Worm (Caenorhabditis elegans) whole organism, young adult: Measurements from ENCODE around the gene str-16.

Experiments used
- B0261.1 ChIP-seq: sonication (generic microtip); optimal IDR thresholded peaks from 2 replicates; lab custom pipeline; 2016; ENCODE audit warnings: mild to moderate bottlenecking, missing genetic modification characterization, moderate library complexity, missing compliant biosample characterization
- C17E4.6 ChIP-seq: fragments of 200-800 bp; sonication (Bioruptor generic); IDR thresholded peaks from 2 replicates; pipeline ENCODE4 v1.3.6; 2022; ENCODE audit warnings: missing genetic modification reagents, missing genetic modification characterization, missing compliant biosample characterization
- F37B4.10 ChIP-seq: fragments of 200-800 bp; sonication (Bioruptor generic); IDR thresholded peaks from 2 replicates; pipeline ENCODE4 v1.3.6; 2022; ENCODE audit warnings: missing genetic modification characterization, missing compliant biosample characterization
- Y79H2A.3 ChIP-seq: fragments of 200-800 bp; sonication (Bioruptor generic); conservative IDR thresholded peaks from 2 replicates; pipeline ENCODE4 v1.3.6; 2022; ENCODE audit warnings: missing genetic modification reagents, missing genetic modification characterization, missing compliant biosample characterization
- ama-1 ChIP-seq, 3 experiments: fragments of 150-350 bp in 1 of 3; sonication (generic microtip) in 2 of 3; optimal IDR thresholded peaks; 2 replicates each; lab custom pipeline; 2014 to 2018; ENCODE audit warnings: missing biosample characterization in 2 of 3, missing genetic modification characterization in 2 of 3, missing genetic modification reagents in 2 of 3
- atf-7 ChIP-seq: sonication (generic microtip); optimal IDR thresholded peaks from 2 replicates; lab custom pipeline; 2017; ENCODE audit warnings: mild to moderate bottlenecking, missing genetic modification characterization, missing compliant biosample characterization
- attf-6 ChIP-seq: fragments of 200-800 bp; sonication (Bioruptor generic); IDR thresholded peaks from 2 replicates; pipeline ENCODE4 v1.3.6; 2022; ENCODE audit warnings: missing genetic modification reagents, missing genetic modification characterization, missing compliant biosample characterization
- bed-2 ChIP-seq: fragments of 200-800 bp; sonication (Bioruptor generic); IDR thresholded peaks from 2 replicates; pipeline ENCODE4 v1.3.6; 2022; ENCODE audit warnings: missing genetic modification reagents, missing genetic modification characterization, missing compliant biosample characterization
- cebp-1 ChIP-seq, 2 experiments: fragments of 200-800 bp in 1 of 2; sonication (Bioruptor generic) in 1 of 2; sonication (generic microtip) in 1 of 2; IDR thresholded peaks in 1 of 2; optimal IDR thresholded peaks in 1 of 2; 2 replicates each; pipeline versions ENCODE4 v1.3.6 to Lab custom; 2017 to 2022; ENCODE audit warnings: missing compliant biosample characterization in 2 of 2, missing genetic modification characterization in 2 of 2, mild to moderate bottlenecking in 1 of 2, missing genetic modification reagents in 1 of 2, moderate library complexity in 1 of 2
- ceh-79 ChIP-seq: sonication (generic microtip); optimal IDR thresholded peaks from 2 replicates; lab custom pipeline; 2017; ENCODE audit warnings: mild to moderate bottlenecking, missing genetic modification characterization, missing compliant biosample characterization
- chd-7 ChIP-seq: sonication (generic microtip); optimal IDR thresholded peaks from 2 replicates; lab custom pipeline; 2016; ENCODE audit warnings: mild to moderate bottlenecking, missing genetic modification characterization, moderate library complexity, missing compliant biosample characterization
- dox-1 ChIP-seq: fragments of 200-800 bp; sonication (Bioruptor generic); IDR thresholded peaks from 2 replicates; pipeline ENCODE4 v1.3.6; 2022; ENCODE audit warnings: missing genetic modification reagents, missing genetic modification characterization, missing compliant biosample characterization
- egrh-3 ChIP-seq: fragments of 200-800 bp; sonication (Bioruptor generic); IDR thresholded peaks from 2 replicates; pipeline ENCODE4 v1.3.6; 2022; ENCODE audit warnings: missing genetic modification reagents, missing genetic modification characterization, missing compliant biosample characterization
- ets-4 ChIP-seq: fragments of 200-800 bp; sonication (Bioruptor generic); optimal IDR thresholded peaks from 2 replicates; lab custom pipeline; 2018; ENCODE audit warnings: mild to moderate bottlenecking, missing genetic modification characterization, missing compliant biosample characterization
- fkh-3 ChIP-seq: sonication (generic microtip); optimal IDR thresholded peaks from 2 replicates; lab custom pipeline; 2016; ENCODE audit warnings: mild to moderate bottlenecking, missing genetic modification characterization, missing compliant biosample characterization
- hmg-1.2 ChIP-seq: fragments of 200-800 bp; sonication (Bioruptor generic); IDR thresholded peaks from 2 replicates; pipeline ENCODE4 v1.3.6; 2022; ENCODE audit warnings: missing genetic modification reagents, missing genetic modification characterization, missing compliant biosample characterization
- lin-26 ChIP-seq: fragments of 200-800 bp; sonication (Bioruptor generic); IDR thresholded peaks from 2 replicates; pipeline ENCODE4 v1.3.6; 2022; ENCODE audit warnings: missing genetic modification reagents, missing genetic modification characterization, missing compliant biosample characterization
- lin-40 ChIP-seq: sonication (generic microtip); optimal IDR thresholded peaks from 2 replicates; lab custom pipeline; 2016; ENCODE audit warnings: missing genetic modification characterization, mild to moderate bottlenecking, missing compliant biosample characterization, missing genotype, missing genetic modification reagents
- lin-54 ChIP-seq: fragments of 200-800 bp; sonication (Bioruptor generic); optimal IDR thresholded peaks from 2 replicates; lab custom pipeline; 2018; ENCODE audit warnings: mild to moderate bottlenecking, missing genetic modification characterization, missing compliant biosample characterization
- mcd-1 ChIP-seq: fragments of 200-800 bp; sonication (Bioruptor generic); IDR thresholded peaks from 2 replicates; pipeline ENCODE4 v1.3.6; 2022; ENCODE audit warnings: missing genetic modification reagents, missing genetic modification characterization, missing compliant biosample characterization
- nfya-1 ChIP-seq: sonication (generic microtip); optimal IDR thresholded peaks from 2 replicates; lab custom pipeline; 2017; ENCODE audit warnings: antibody characterized with exemption, missing compliant biosample characterization, missing genetic modification characterization, borderline replicate concordance; ENCODE audit not compliant: insufficient read depth
- nfyb-1 ChIP-seq: fragments of 200-800 bp; sonication (Bioruptor generic); IDR thresholded peaks from 2 replicates; pipeline ENCODE4 v1.3.6; 2022; ENCODE audit warnings: missing genetic modification reagents, missing genetic modification characterization, missing compliant biosample characterization
- nhr-120 ChIP-seq: fragments of 200-800 bp; sonication (Bioruptor generic); IDR thresholded peaks from 2 replicates; pipeline ENCODE4 v1.3.6; 2022; ENCODE audit warnings: missing genetic modification characterization, missing compliant biosample characterization
- nhr-27 ChIP-seq: fragments of 200-800 bp; sonication (Bioruptor generic); optimal IDR thresholded peaks from 2 replicates; lab custom pipeline; 2018; ENCODE audit warnings: mild to moderate bottlenecking, missing genetic modification characterization, moderate library complexity, missing compliant biosample characterization
- nhr-80 ChIP-seq: sonication (generic microtip); optimal IDR thresholded peaks from 2 replicates; lab custom pipeline; 2016; ENCODE audit warnings: missing genetic modification characterization, missing compliant biosample characterization
- nhr-90 ChIP-seq: sonication (generic microtip); optimal IDR thresholded peaks from 2 replicates; lab custom pipeline; 2016; ENCODE audit warnings: missing genotype, mild to moderate bottlenecking, missing genetic modification characterization, missing compliant biosample characterization
- repo-1 ChIP-seq: sonication (generic microtip); optimal IDR thresholded peaks from 2 replicates; lab custom pipeline; 2017; ENCODE audit warnings: mild to moderate bottlenecking, missing genetic modification characterization, missing compliant biosample characterization
- sptf-2 ChIP-seq: fragments of 200-800 bp; sonication (Bioruptor generic); optimal IDR thresholded peaks from 2 replicates; lab custom pipeline; 2018; ENCODE audit warnings: mild to moderate bottlenecking, missing genetic modification characterization, missing compliant biosample characterization
- tbx-9 ChIP-seq: sonication (generic microtip); optimal IDR thresholded peaks from 2 replicates; lab custom pipeline; 2016; ENCODE audit warnings: borderline replicate concordance, missing genetic modification characterization, inconsistent platforms, missing compliant biosample characterization
- tlf-1 ChIP-seq: fragments of 200-800 bp; sonication (Bioruptor generic); optimal IDR thresholded peaks from 2 replicates; lab custom pipeline; 2018; ENCODE audit warnings: mild to moderate bottlenecking, missing genetic modification characterization, missing compliant biosample characterization
- ztf-6 ChIP-seq: fragments of 200-800 bp; sonication (Bioruptor generic); IDR thresholded peaks from 2 replicates; pipeline ENCODE4 v1.3.6; 2022; ENCODE audit warnings: missing genetic modification reagents, missing genetic modification characterization, missing compliant biosample characterization

str-16 gene

DNA sequence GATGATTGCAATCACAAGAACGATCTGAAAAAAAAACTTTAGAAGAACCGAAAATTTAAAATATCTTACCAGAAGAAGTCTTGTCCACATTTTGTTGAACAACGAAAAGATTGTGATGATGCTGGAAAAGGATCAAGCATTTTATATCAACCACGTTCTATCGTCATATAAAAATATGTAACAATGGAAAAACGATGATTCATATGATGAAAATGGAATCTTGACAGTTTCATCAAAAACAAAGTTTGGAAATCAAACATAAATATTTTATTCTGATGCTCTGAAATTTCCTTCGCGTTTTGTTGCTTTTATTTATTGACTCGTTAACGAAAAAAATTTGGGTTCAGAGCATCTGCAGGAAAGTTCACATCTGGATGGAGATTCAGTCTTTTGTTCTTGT, at the start of gene str-16, which contains the start of gene K08D9.9:
str-16 (plus strand) TSS at position 266 of the 400 bp plus-strand sequence.
K08D9.9 (minus strand) TSS at position 101 of the 400 bp plus-strand sequence.
- TF ChIP-seq chd-7 (tag; lab: Kevin White, UChicago) (no peak), sptf-2 (GFP tag; lab: Kevin White, UChicago) (no peak), nfya-1 (tag; lab: Kevin White, UChicago) (no peak), nhr-27 (tag; lab: Kevin White, UChicago) (no peak), nhr-90 (no peak), tlf-1 (no peak), fkh-3 (no peak), ama-1 (optimal IDR thresholded peaks at IDR 0.05; lab: Kevin White, UChicago) (no peak), ama-1 (GFP tag; optimal IDR thresholded peaks at IDR 0.05; lab: Kevin White, UChicago) (no peak), attf-6 (no peak)

DNA sequence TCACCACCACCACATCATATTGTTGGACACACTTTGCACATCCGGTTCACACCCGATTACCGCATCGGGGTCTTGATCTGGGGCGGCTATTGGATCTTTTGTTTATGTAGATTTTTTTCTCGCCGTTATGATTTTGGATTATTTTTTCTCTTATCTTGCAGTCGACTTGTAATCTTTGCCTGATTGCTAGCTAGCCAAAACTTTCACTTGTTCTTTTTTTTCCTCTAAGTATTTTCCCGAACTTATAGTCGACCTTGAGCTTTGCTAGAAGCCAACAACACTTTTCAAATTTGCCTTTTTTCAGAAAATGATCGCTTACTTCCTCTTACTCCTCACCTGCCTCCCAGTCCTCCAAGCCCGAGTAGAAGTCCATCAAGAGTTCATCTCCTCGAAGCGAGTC, 48.6 kb upstream of the str-16 start, which contains the start of gene lag-2:
lag-2 (plus strand) TSS at position 301 of the 400 bp plus-strand sequence.
- TF ChIP-seq atf-7 (tag; lab: Kevin White, UChicago) (no peak), Y79H2A.3 (GFP tag; lab: Robert Waterston, UW) (no peak), C17E4.6 (GFP tag; lab: Robert Waterston, UW) (no peak), ets-4 (GFP tag; lab: Kevin White, UChicago) (no peak), chd-7 (tag; lab: Kevin White, UChicago) (no peak), bed-2 (GFP tag; lab: Robert Waterston, UW) (no peak), nhr-90 (no peak), F37B4.10 (no peak), repo-1 (tag; lab: Kevin White, UChicago) (no peak), lin-26 (GFP tag; lab: Robert Waterston, UW) (no peak), nhr-120 (no peak), tlf-1 (no peak), lin-54 (no peak), fkh-3 (no peak), cebp-1 (GFP tag; IDR thresholded peaks at IDR 0.05; lab: Robert Waterston, UW) (no peak), cebp-1 (tag; optimal IDR thresholded peaks at IDR 0.05; lab: Kevin White, UChicago) (no peak), ztf-6 (GFP tag; lab: Robert Waterston, UW) (no peak), ceh-79 (tag; lab: Kevin White, UChicago) (no peak), dox-1 (no peak)

DNA sequence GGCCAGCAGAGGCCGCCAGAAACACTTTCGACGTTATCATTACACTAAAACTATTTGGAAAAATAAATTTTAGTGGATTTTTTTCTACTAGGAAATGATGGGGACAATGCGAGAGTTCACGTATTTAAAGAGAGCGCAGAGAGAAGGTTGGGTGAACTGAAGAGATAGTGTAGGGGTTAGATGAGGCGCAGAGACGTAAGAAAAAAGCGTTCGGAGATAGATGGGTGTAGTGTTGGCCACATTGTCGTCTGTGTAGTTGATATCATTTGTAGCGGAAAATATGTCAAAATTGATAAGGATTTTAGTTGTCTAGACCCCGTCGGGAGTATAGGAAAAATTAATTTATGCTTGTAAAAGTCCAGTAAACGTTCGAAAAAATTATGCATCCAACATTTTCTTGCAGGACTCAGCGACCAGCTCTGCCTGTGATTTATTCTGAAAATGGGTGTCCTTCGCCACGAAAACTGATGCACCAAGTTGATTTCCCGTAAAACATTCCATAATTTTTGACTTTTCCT, 43.5 kb upstream of the str-16 start, which contains the start of the genes Y73C8B.3 and Y73C8B.9:
Y73C8B.3 (minus strand) TSS at position 147 of the 518 bp plus-strand sequence.
Y73C8B.9 (plus strand) TSS at position 468 of the 518 bp plus-strand sequence.
- TF ChIP-seq C17E4.6 (GFP tag; lab: Robert Waterston, UW) (no peak), nfyb-1 (GFP tag; lab: Robert Waterston, UW) (peak; percentile 28; the same call in 1 of the 2 replicates), atf-7 (tag; lab: Kevin White, UChicago) (peak; percentile 6), tbx-9 (tag; lab: Kevin White, UChicago) (no peak), nhr-80 (tag; lab: Kevin White, UChicago) (peak; percentile 52), lin-40 (peak; percentile 5), mcd-1 (GFP tag; lab: Robert Waterston, UW) (peak; percentile 33; the same call in 1 of the 2 replicates), hmg-1.2 (GFP tag; lab: Robert Waterston, UW) (peak; percentile 89; the same call in 1 of the 2 replicates)

DNA sequence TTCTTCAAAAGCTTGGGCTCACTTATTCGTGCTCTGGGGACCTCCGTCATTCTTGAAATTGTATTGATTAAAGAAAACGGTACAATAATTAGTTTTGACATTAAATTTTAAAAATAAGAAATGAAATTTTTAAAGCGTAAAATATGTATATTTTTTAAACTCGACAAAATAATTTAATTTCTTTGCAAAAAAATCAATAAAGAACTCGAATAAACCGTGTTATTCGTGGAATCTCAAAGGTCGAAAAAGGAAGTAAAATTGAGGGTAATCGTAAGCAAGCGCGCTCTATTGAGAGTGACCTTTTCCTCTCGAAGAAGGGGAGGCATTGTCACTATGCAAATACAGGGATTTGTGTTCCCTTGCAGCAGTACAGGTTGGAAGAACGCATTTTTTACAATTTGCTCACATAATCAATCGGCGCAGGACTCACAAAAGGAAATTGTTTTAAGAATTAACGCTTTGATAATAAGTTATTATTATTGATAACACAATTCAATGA, 41.7 kb upstream of the str-16 start, which contains the start of gene Y73C8B.2:
Y73C8B.2 (minus strand) TSS at position 51 of the 499 bp plus-strand sequence.
- TF ChIP-seq mcd-1 (GFP tag; lab: Robert Waterston, UW) (peak; percentile 73), nhr-80 (tag; lab: Kevin White, UChicago) (peak; percentile 8), egrh-3 (GFP tag; lab: Robert Waterston, UW) (no peak), B0261.1 (no peak)
